Fruit fly (Drosophila melanogaster): ENCODE data around the gene Tdh.

DNA sequence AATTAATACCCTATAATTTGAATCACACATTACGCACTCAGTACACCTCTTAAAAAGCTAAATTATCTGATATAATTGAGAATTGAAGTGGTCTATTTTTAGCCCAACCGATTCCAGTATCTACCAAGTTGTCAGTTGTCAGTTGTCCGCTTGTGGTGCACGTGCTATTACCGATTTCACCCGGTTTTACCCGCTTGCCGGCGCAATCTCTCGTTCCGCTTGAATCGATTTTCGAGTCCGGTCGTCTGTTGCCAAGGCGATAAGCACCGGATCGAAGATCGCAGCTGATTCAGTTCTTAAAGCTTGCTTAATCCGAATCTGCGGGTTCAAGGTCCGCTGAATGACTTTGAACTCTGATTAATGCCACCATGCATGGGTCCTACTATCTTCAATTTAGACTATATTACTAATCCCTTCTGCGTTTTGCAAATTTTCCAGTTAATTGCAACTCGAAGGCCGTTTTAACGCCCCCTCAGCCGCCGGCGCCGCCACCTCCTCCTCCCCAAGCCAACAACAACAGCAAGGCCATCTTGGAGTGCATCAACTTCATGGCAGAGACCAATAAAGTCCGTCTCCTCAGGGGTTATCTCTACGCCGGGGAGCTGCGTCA lies 44.9 kb downstream of the Tdh start:
- TF ChIP-seq ttk (optimal IDR thresholded peaks at IDR 0.05): no peak
- no peak for TF ChIP-seq Myc (optimal IDR thresholded peaks at IDR 0.05)
- TF ChIP-seq h (optimal IDR thresholded peaks at IDR 0.05): no peak
- no peak for TF ChIP-seq psq (optimal IDR thresholded peaks at IDR 0.05)
- TF ChIP-seq Sin3A (optimal IDR thresholded peaks at IDR 0.05): no peak
- no peak for TF ChIP-seq insv (optimal IDR thresholded peaks at IDR 0.05)

All from Kc167 (cell line).